Worm (Caenorhabditis elegans): ENCODE measurements around the gene nep-15.

Gene nep-15

ce11 chrX:8422020-8422419 is 50.0 kb downstream of the nep-15 start, which contains the start of gene tag-123:
tag-123 (minus strand) TSS chrX:8422055.
- TF ChIP-seq ceh-31 (tag; optimal IDR thresholded peaks at IDR 0.05) (peak; percentile 31), ceh-9 (tag; optimal IDR thresholded peaks at IDR 0.05) (no peak), nfya-1 (tag; optimal IDR thresholded peaks at IDR 0.05) (peak; percentile 41), tbx-2 (tag; optimal IDR thresholded peaks at IDR 0.05) (peak; percentile 24)

ce11 chrX:8423199-8423598 is 51.2 kb downstream of the nep-15 start:
- no peak for TF ChIP-seq hlh-30 (tag; optimal IDR thresholded peaks at IDR 0.05; ENCODE audit: insufficient read depth)
- TF ChIP-seq ceh-18 (tag; optimal IDR thresholded peaks at IDR 0.05): no peak
- no peak for TF ChIP-seq T23F11.4 (GFP tag; optimal IDR thresholded peaks at IDR 0.05)
- TF ChIP-seq unc-42 (tag; optimal IDR thresholded peaks at IDR 0.05): no peak
- no peak for TF ChIP-seq ceh-9 (tag; optimal IDR thresholded peaks at IDR 0.05)
- TF ChIP-seq K02D7.2 (tag; optimal IDR thresholded peaks at IDR 0.05): no peak
- TF ChIP-seq ceh-19 (GFP tag; optimal IDR thresholded peaks at IDR 0.05): no peak
- no peak for TF ChIP-seq K09A11.1 (tag; optimal IDR thresholded peaks at IDR 0.05; ENCODE audit: insufficient read depth)
- TF ChIP-seq pha-4 (tag; optimal IDR thresholded peaks at IDR 0.05): no peak
- no peak for TF ChIP-seq zip-5 (tag; optimal IDR thresholded peaks at IDR 0.05)
- TF ChIP-seq mec-3 (tag; optimal IDR thresholded peaks at IDR 0.05; ENCODE audit: borderline replicate concordance): no peak
- TF ChIP-seq elt-4 (tag; optimal IDR thresholded peaks at IDR 0.05): no peak
- no peak for TF ChIP-seq nhr-232 (tag; optimal IDR thresholded peaks at IDR 0.05)
- TF ChIP-seq sox-2 (GFP tag; IDR thresholded peaks at IDR 0.05): no peak
- no peak for TF ChIP-seq fkh-10 (GFP tag; optimal IDR thresholded peaks at IDR 0.05)
- no peak for TF ChIP-seq tbx-7 (tag; optimal IDR thresholded peaks at IDR 0.05)
- TF ChIP-seq fax-1 (tag; optimal IDR thresholded peaks at IDR 0.05): no peak
- no peak for TF ChIP-seq C38D4.7 (GFP tag; optimal IDR thresholded peaks at IDR 0.05)
- no peak for TF ChIP-seq npax-4 (tag; optimal IDR thresholded peaks at IDR 0.05)
- no peak for TF ChIP-seq ceh-24 (tag; optimal IDR thresholded peaks at IDR 0.05)

ce11 chrX:8423633-8424032 is 51.6 kb downstream of the nep-15 start, which contains the start of gene tth-1:
tth-1 (minus strand) TSS chrX:8423733.
- TF ChIP-seq sox-4 (tag; optimal IDR thresholded peaks at IDR 0.05) (no peak), T23F11.4 (GFP tag; optimal IDR thresholded peaks at IDR 0.05) (no peak), C08G9.2 (tag; optimal IDR thresholded peaks at IDR 0.05) (no peak), pha-4 (tag; optimal IDR thresholded peaks at IDR 0.05) (no peak), lim-6 (tag; optimal IDR thresholded peaks at IDR 0.05) (no peak), pag-3 (tag; optimal IDR thresholded peaks at IDR 0.05; ENCODE audit: borderline replicate concordance) (no peak), hlh-8 (tag; optimal IDR thresholded peaks at IDR 0.05) (no peak), dmd-4 (tag; optimal IDR thresholded peaks at IDR 0.05; ENCODE audit: borderline replicate concordance) (no peak), nhr-232 (tag; optimal IDR thresholded peaks at IDR 0.05) (no peak), ahr-1 (tag; optimal IDR thresholded peaks at IDR 0.05) (no peak), ceh-2 (tag; optimal IDR thresholded peaks at IDR 0.05) (no peak), fkh-10 (GFP tag; optimal IDR thresholded peaks at IDR 0.05) (no peak), hlh-30 (tag; optimal IDR thresholded peaks at IDR 0.05; ENCODE audit: insufficient read depth) (no peak), ceh-14 (tag; optimal IDR thresholded peaks at IDR 0.05) (no peak), C38D4.7 (GFP tag; optimal IDR thresholded peaks at IDR 0.05) (no peak), mec-3 (tag; optimal IDR thresholded peaks at IDR 0.05; ENCODE audit: borderline replicate concordance) (no peak)

Measured in whole organism, late embryonic.